Worm (Caenorhabditis elegans) whole organism, L4 larva: ENCODE measurements around the gene jud-4.

Source experiments
- aha-1 ChIP-seq: fragments of 150-350 bp; peaks from one replicate; lab custom pipeline; 2014; ENCODE audit warnings: missing biosample characterization, missing genetic modification characterization
- aly-2 ChIP-seq: sonication (generic microtip); optimal IDR thresholded peaks from 2 replicates; lab custom pipeline; 2018; ENCODE audit warnings: missing biosample characterization, missing genetic modification characterization
- ctbp-1 ChIP-seq: fragments of 200-800 bp; sonication (Bioruptor generic); IDR thresholded peaks from 2 replicates; pipeline ENCODE4 v1.3.6; 2022; ENCODE audit warnings: missing genetic modification reagents, missing genetic modification characterization, missing compliant biosample characterization
- daf-16 ChIP-seq, 3 experiments: sonication (generic microtip); optimal IDR thresholded peaks; 2 replicates each; lab custom pipeline; 2016 to 2017; ENCODE audit warnings: missing genetic modification characterization in 3 of 3, missing genetic modification reagents in 3 of 3, mild to moderate bottlenecking in 2 of 3, missing compliant biosample characterization in 2 of 3, missing biosample characterization in 1 of 3, moderate library complexity in 1 of 3
- lin-1 ChIP-seq: fragments of 200-800 bp; sonication (Bioruptor generic); IDR thresholded peaks from 2 replicates; pipeline ENCODE4 v1.3.6; 2022; ENCODE audit warnings: missing genetic modification reagents, missing genetic modification characterization, missing compliant biosample characterization
- lir-3 ChIP-seq: sonication (generic microtip); optimal IDR thresholded peaks from 2 replicates; lab custom pipeline; 2016; ENCODE audit warnings: mild to moderate bottlenecking, missing genetic modification characterization, missing compliant biosample characterization
- mdl-1 ChIP-seq, 2 experiments: fragments of 150-350 bp in 1 of 2; sonication (generic microtip) in 1 of 2; optimal IDR thresholded peaks; 2 replicates each; lab custom pipeline; 2014 to 2017; ENCODE audit warnings: missing biosample characterization in 2 of 2, missing genetic modification characterization in 2 of 2
- mxl-2 ChIP-seq: fragments of 200-800 bp; sonication (Bioruptor generic); conservative IDR thresholded peaks from 2 replicates; pipeline ENCODE4 v1.3.6; 2022; ENCODE audit warnings: missing genetic modification reagents, missing genetic modification characterization, missing compliant biosample characterization
- nhr-11 ChIP-seq: fragments of 150-350 bp; optimal IDR thresholded peaks from 2 replicates; lab custom pipeline; 2014; ENCODE audit warnings: missing biosample characterization, missing genetic modification characterization
- nhr-111 ChIP-seq: fragments of 200-800 bp; sonication (Bioruptor generic); optimal IDR thresholded peaks from 2 replicates; lab custom pipeline; 2018; ENCODE audit warnings: mild to moderate bottlenecking, missing genetic modification characterization, missing compliant biosample characterization
- nhr-237 ChIP-seq: sonication (generic microtip); optimal IDR thresholded peaks from 2 replicates; lab custom pipeline; 2017; ENCODE audit warnings: missing biosample characterization, missing genetic modification characterization
- nhr-76 ChIP-seq: fragments of 150-350 bp; optimal IDR thresholded peaks from 2 replicates; lab custom pipeline; 2014; ENCODE audit warnings: missing biosample characterization, missing genetic modification characterization
- pha-4 ChIP-seq, 2 experiments: fragments of 150-350 bp in 1 of 2; fragments of 200-800 bp in 1 of 2; sonication (Bioruptor generic) in 1 of 2; IDR thresholded peaks in 1 of 2; optimal IDR thresholded peaks in 1 of 2; 2 replicates each; pipeline versions ENCODE4 v1.3.6 to Lab custom; 2014 to 2022; ENCODE audit warnings: missing genetic modification characterization in 2 of 2, missing genetic modification reagents in 2 of 2, missing biosample characterization in 1 of 2, missing compliant biosample characterization in 1 of 2
- rbr-2 ChIP-seq: sonication (generic microtip); optimal IDR thresholded peaks from 2 replicates; lab custom pipeline; 2016; ENCODE audit warnings: missing genotype, missing genetic modification characterization, missing compliant biosample characterization

DNA sequence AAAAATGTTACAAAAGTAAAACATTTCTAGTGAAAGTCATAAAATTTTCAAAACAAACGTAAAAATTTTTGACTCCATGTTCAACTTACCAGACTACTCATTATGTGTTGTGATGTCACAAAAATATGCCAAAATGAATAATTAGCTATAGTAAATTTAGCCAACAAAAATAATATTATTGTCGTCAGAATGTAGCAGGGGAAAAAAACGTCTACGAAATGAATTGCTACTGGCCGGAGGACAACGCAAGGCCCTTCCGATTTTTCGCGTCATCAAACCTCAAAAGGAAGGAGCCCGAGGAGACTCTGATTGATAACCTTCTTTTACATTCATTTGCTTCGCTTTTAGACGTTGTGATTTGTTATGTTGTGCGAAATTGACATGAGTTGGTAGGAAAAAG lies 18.9 kb downstream of the jud-4 start, which contains the start of gene ser-2:
- TF ChIP-seq mxl-2 (GFP tag; lab: Robert Waterston, UW) (no peak), aly-2 (no peak), aha-1 (tag; lab: Kevin White, UChicago) (no peak), pha-4 (GFP tag; IDR thresholded peaks at IDR 0.05; lab: Robert Waterston, UW) (no peak), pha-4 (tag; optimal IDR thresholded peaks at IDR 0.05; lab: Kevin White, UChicago) (no peak), daf-16 (GFP tag; optimal IDR thresholded peaks at IDR 0.05; lab: Kevin White, UChicago) (no peak), daf-16 (tag; optimal IDR thresholded peaks at IDR 0.05; lab: Kevin White, UChicago) (no peak), nhr-76 (tag; lab: Kevin White, UChicago) (no peak), nhr-11 (tag; lab: Kevin White, UChicago) (no peak), rbr-2 (tag; lab: Kevin White, UChicago) (no peak), nhr-237 (tag; lab: Kevin White, UChicago) (no peak), ctbp-1 (GFP tag; lab: Robert Waterston, UW) (no peak), lir-3 (tag; lab: Kevin White, UChicago) (no peak), nhr-111 (no peak), mdl-1 (tag; optimal IDR thresholded peaks at IDR 0.05; lab: Kevin White, UChicago) (no peak), lin-1 (GFP tag; lab: Robert Waterston, UW) (no peak)
